Fruit fly (Drosophila melanogaster) whole organism, embryonic: ENCODE results near the gene CG17154.

ENCODE experiments used
- B-H2 ChIP-seq: fragments of 200-800 bp; sonication (Bioruptor generic); optimal IDR thresholded peaks from 2 replicates; lab custom pipeline; 2018; ENCODE audit warnings: missing biosample characterization, mild to moderate bottlenecking, missing genetic modification characterization
- Blimp-1 ChIP-seq: fragments of 200-800 bp; sonication (Bioruptor generic); optimal IDR thresholded peaks from 3 replicates; lab custom pipeline; 2018; ENCODE audit warnings: missing biosample characterization, missing genetic modification characterization, mild to moderate bottlenecking, moderate library complexity, missing genetic modification reagents
- CG10267 ChIP-seq: fragments of 200-800 bp; sonication (Bioruptor generic); optimal IDR thresholded peaks from 2 replicates; lab custom pipeline; 2018; ENCODE audit warnings: missing biosample characterization, mild to moderate bottlenecking, missing genetic modification characterization, moderate library complexity
- CG10321 ChIP-seq: fragments of 200-800 bp; sonication (Bioruptor generic); IDR thresholded peaks from 2 replicates; pipeline ENCODE4 v1.3.6; 2022; ENCODE audit warnings: missing biosample characterization, missing genetic modification characterization
- CG10979 ChIP-seq: fragments of 200-800 bp; sonication (Bioruptor generic); optimal IDR thresholded peaks from 2 replicates; lab custom pipeline; 2018; ENCODE audit warnings: missing biosample characterization, mild to moderate bottlenecking, missing genetic modification characterization, moderate library complexity
- CG11504 ChIP-seq: fragments of 200-800 bp; sonication (Bioruptor generic); optimal IDR thresholded peaks from 3 replicates; lab custom pipeline; 2019; ENCODE audit warnings: missing biosample characterization, mild to moderate bottlenecking, missing genetic modification characterization, moderate library complexity
- CG14710 ChIP-seq: fragments of 200-800 bp; sonication (Bioruptor generic); optimal IDR thresholded peaks from 3 replicates; lab custom pipeline; 2019; ENCODE audit warnings: missing biosample characterization, mild to moderate bottlenecking, missing genetic modification characterization, moderate library complexity
- CG15011 ChIP-seq: fragments of 200-800 bp; sonication (Bioruptor generic); optimal IDR thresholded peaks from 3 replicates; lab custom pipeline; 2018; ENCODE audit warnings: missing biosample characterization, mild to moderate bottlenecking, missing genetic modification characterization
- CG15479 ChIP-seq: fragments of 200-800 bp; sonication (Bioruptor generic); optimal IDR thresholded peaks from 3 replicates; lab custom pipeline; 2019; ENCODE audit warnings: missing biosample characterization, mild to moderate bottlenecking, missing genetic modification characterization, moderate library complexity
- CG15696 ChIP-seq: fragments of 200-800 bp; sonication (Bioruptor generic); optimal IDR thresholded peaks from 2 replicates; lab custom pipeline; 2019; ENCODE audit warnings: missing biosample characterization, mild to moderate bottlenecking, missing genetic modification characterization, moderate library complexity
- CG16779 ChIP-seq: fragments of 200-800 bp; sonication (Bioruptor generic); IDR thresholded peaks from 2 replicates; pipeline ENCODE4 v1.3.6; 2022; ENCODE audit warnings: missing biosample characterization, missing genetic modification characterization
- CG16813 ChIP-seq: fragments of 200-800 bp; sonication (Bioruptor generic); IDR thresholded peaks from 3 replicates; pipeline ENCODE4 v1.3.6; 2022; ENCODE audit warnings: missing biosample characterization, missing genetic modification characterization; ENCODE audit not compliant: partially characterized antibody
- CG17361 ChIP-seq: fragments of 200-800 bp; sonication (Bioruptor generic); IDR thresholded peaks from 3 replicates; pipeline ENCODE4 v1.3.6; 2022; ENCODE audit warnings: missing biosample characterization, missing genetic modification characterization
- CG18476 ChIP-seq: fragments of 200-800 bp; sonication (Bioruptor generic); optimal IDR thresholded peaks from 2 replicates; lab custom pipeline; 2016; ENCODE audit warnings: missing biosample characterization, mild to moderate bottlenecking, missing genetic modification characterization
- CG2199 ChIP-seq: fragments of 200-800 bp; sonication (Bioruptor generic); IDR thresholded peaks from 3 replicates; pipeline ENCODE4 v1.3.6; 2022; ENCODE audit warnings: missing biosample characterization, missing genetic modification characterization
- CG2712 ChIP-seq: fragments of 200-800 bp; optimal IDR thresholded peaks from 3 replicates; lab custom pipeline; 2019; ENCODE audit warnings: missing biosample characterization, mild to moderate bottlenecking, missing genetic modification characterization, moderate library complexity
- CG31441 ChIP-seq: fragments of 200-800 bp; sonication (Bioruptor generic); IDR thresholded peaks from 2 replicates; pipeline ENCODE4 v1.3.6; 2022; ENCODE audit warnings: missing biosample characterization, missing genetic modification characterization
- CG5953 ChIP-seq: fragments of 200-800 bp; sonication (Bioruptor generic); IDR thresholded peaks from 2 replicates; pipeline ENCODE4 v1.3.6; 2022; ENCODE audit warnings: missing biosample characterization, missing genetic modification characterization
- CG8388 ChIP-seq: fragments of 200-800 bp; sonication (Bioruptor generic); optimal IDR thresholded peaks from 2 replicates; lab custom pipeline; 2019; ENCODE audit warnings: missing biosample characterization, mild to moderate bottlenecking, missing genetic modification characterization, moderate library complexity
- CG8924 ChIP-seq: fragments of 200-800 bp; optimal IDR thresholded peaks from 3 replicates; lab custom pipeline; 2019; ENCODE audit warnings: missing biosample characterization, mild to moderate bottlenecking, missing genetic modification characterization, moderate library complexity
- CG9727 ChIP-seq: fragments of 200-800 bp; sonication (Bioruptor generic); optimal IDR thresholded peaks from 3 replicates; lab custom pipeline; 2017; ENCODE audit warnings: missing biosample characterization, mild to moderate bottlenecking, missing genetic modification characterization
- Lpt ChIP-seq: fragments of >200 bp; optimal IDR thresholded peaks from 2 replicates; lab custom pipeline; 2018; ENCODE audit warnings: missing biosample characterization, missing genetic modification characterization
- Optix ChIP-seq: fragments of 200-800 bp; sonication (Bioruptor generic); IDR thresholded peaks from 3 replicates; pipeline ENCODE4 v1.3.6; 2022; ENCODE audit warnings: missing biosample characterization, missing genetic modification characterization
- Sox100B ChIP-seq: fragments of 200-800 bp; sonication (Bioruptor generic); optimal IDR thresholded peaks from 3 replicates; lab custom pipeline; 2018; ENCODE audit warnings: missing biosample characterization, mild to moderate bottlenecking, missing genetic modification characterization
- Spps ChIP-seq: fragments of 200-800 bp; sonication (Bioruptor generic); optimal IDR thresholded peaks from 2 replicates; lab custom pipeline; 2018; ENCODE audit warnings: missing biosample characterization, mild to moderate bottlenecking, missing genetic modification characterization
- Ssrp ChIP-seq: fragments of 200-800 bp; sonication (Bioruptor generic); optimal IDR thresholded peaks from 2 replicates; lab custom pipeline; 2018; ENCODE audit warnings: missing biosample characterization, mild to moderate bottlenecking, missing genetic modification characterization, moderate library complexity
- bsh ChIP-seq, 2 experiments: fragments of 200-800 bp; sonication (Bioruptor generic); optimal IDR thresholded peaks; 2 replicates each; lab custom pipeline; 2017 to 2018; ENCODE audit warnings: mild to moderate bottlenecking in 2 of 2, missing biosample characterization in 2 of 2, missing genetic modification characterization in 2 of 2, moderate library complexity in 1 of 2
- dimm ChIP-seq: fragments of 200-800 bp; sonication (Bioruptor generic); IDR thresholded peaks from 2 replicates; pipeline ENCODE4 v1.3.6; 2022; ENCODE audit warnings: missing biosample characterization, missing genetic modification characterization
- dmrt11E ChIP-seq: fragments of 200-800 bp; sonication (Bioruptor generic); optimal IDR thresholded peaks from 3 replicates; lab custom pipeline; 2018; ENCODE audit warnings: missing biosample characterization, mild to moderate bottlenecking, missing genetic modification characterization, moderate library complexity
- dmrt99B ChIP-seq: fragments of 200-800 bp; sonication (Bioruptor generic); optimal IDR thresholded peaks from 2 replicates; lab custom pipeline; 2018; ENCODE audit warnings: missing biosample characterization, mild to moderate bottlenecking, missing genetic modification characterization, moderate library complexity
- fd96Cb ChIP-seq: fragments of 200-800 bp; sonication (Bioruptor generic); optimal IDR thresholded peaks from 2 replicates; lab custom pipeline; 2018; ENCODE audit warnings: missing biosample characterization, mild to moderate bottlenecking, missing genetic modification characterization, moderate library complexity
- gem ChIP-seq: fragments of 200-800 bp; sonication (Bioruptor generic); optimal IDR thresholded peaks from 2 replicates; lab custom pipeline; 2019; ENCODE audit warnings: missing biosample characterization, mild to moderate bottlenecking, missing genetic modification characterization, moderate library complexity
- grau ChIP-seq: fragments of 200-800 bp; optimal IDR thresholded peaks from 3 replicates; lab custom pipeline; 2019; ENCODE audit warnings: missing biosample characterization, mild to moderate bottlenecking, missing genetic modification characterization, moderate library complexity
- insv ChIP-seq, 2 experiments: fragments of 200-800 bp; sonication (Bioruptor generic); optimal IDR thresholded peaks; 3 replicates each; lab custom pipeline; 2016 to 2018; ENCODE audit warnings: missing biosample characterization in 2 of 2, missing genetic modification characterization in 2 of 2
- kah ChIP-seq: fragments of 200-800 bp; sonication (Bioruptor generic); optimal IDR thresholded peaks from 2 replicates; lab custom pipeline; 2018; ENCODE audit warnings: missing biosample characterization, mild to moderate bottlenecking, missing genetic modification characterization
- lola ChIP-seq, 3 experiments: fragments of >200 bp in 2 of 3; fragments of 200-800 bp in 1 of 3; sonication (Bioruptor generic) in 1 of 3; optimal IDR thresholded peaks; 2 replicates each; lab custom pipeline; 2017 to 2019; ENCODE audit warnings: missing biosample characterization in 3 of 3, missing genetic modification characterization in 3 of 3, mild to moderate bottlenecking in 1 of 3, moderate library complexity in 1 of 3
- lov ChIP-seq, 2 experiments: fragments of 200-800 bp in 1 of 2; fragments of >200 bp in 1 of 2; sonication (Bioruptor generic) in 1 of 2; IDR thresholded peaks in 1 of 2; optimal IDR thresholded peaks in 1 of 2; 2 replicates in 1 of 2; 3 replicates in 1 of 2; pipeline versions ENCODE4 v1.3.6 to Lab custom; 2017 to 2022; ENCODE audit warnings: missing biosample characterization in 1 of 2, missing genetic modification characterization in 1 of 2
- nom ChIP-seq: fragments of 200-800 bp; sonication (Bioruptor generic); optimal IDR thresholded peaks from 2 replicates; lab custom pipeline; 2017; ENCODE audit warnings: missing biosample characterization, missing genetic modification characterization, mild to moderate bottlenecking, moderate library complexity, missing genetic modification reagents
- phol ChIP-seq: fragments of 200-800 bp; sonication (Bioruptor generic); optimal IDR thresholded peaks from 3 replicates; lab custom pipeline; 2018; ENCODE audit warnings: missing biosample characterization, mild to moderate bottlenecking, missing genetic modification characterization, moderate library complexity
- sens ChIP-seq: fragments of 200-800 bp; sonication (Bioruptor generic); peaks from one replicate; lab custom pipeline; 2016; ENCODE audit warnings: missing biosample characterization, missing genetic modification characterization
- sqz ChIP-seq: fragments of 200-800 bp; sonication (Bioruptor generic); optimal IDR thresholded peaks from 3 replicates; lab custom pipeline; 2018; ENCODE audit warnings: missing biosample characterization, mild to moderate bottlenecking, missing genetic modification characterization
- tio ChIP-seq: fragments of 200-800 bp; sonication (Bioruptor generic); optimal IDR thresholded peaks from 2 replicates; lab custom pipeline; 2017; ENCODE audit warnings: missing biosample characterization, missing genetic modification characterization, inconsistent platforms
- ttk ChIP-seq: fragments of 200-800 bp; sonication (Bioruptor generic); IDR thresholded peaks from 2 replicates; pipeline ENCODE4 v2.1.2; 2022; ENCODE audit warnings: missing biosample characterization, missing genetic modification characterization
- twi ChIP-seq: fragments of 200-800 bp; optimal IDR thresholded peaks from 2 replicates; lab custom pipeline; 2019; ENCODE audit warnings: missing biosample characterization, mild to moderate bottlenecking, missing genetic modification characterization, moderate library complexity
- zf30C ChIP-seq: fragments of 200-800 bp; sonication (Bioruptor generic); optimal IDR thresholded peaks from 3 replicates; lab custom pipeline; 2018; ENCODE audit warnings: missing biosample characterization, mild to moderate bottlenecking, missing genetic modification characterization

Gene CG17154

dm6 chr3L:12099329-12100031 lies 11.1 kb downstream of the CG17154 start:
- peak; percentile 19; the same call in 1 of the 2 replicates for TF ChIP-seq CG16779 (GFP tag; lab: Robert Waterston, UW)
- TF ChIP-seq Optix (GFP tag; lab: Robert Waterston, UW): no peak
- no peak for TF ChIP-seq lov (optimal IDR thresholded peaks at IDR 0.05; lab: Kevin White, UChicago)
- 0 out of 3 replicates have a peak, but pooled peaks have one; percentile 50 for TF ChIP-seq lov (GFP tag; IDR thresholded peaks at IDR 0.05; lab: Robert Waterston, UW)
- peak; percentile 79; the same call in 2 of the 3 replicates for TF ChIP-seq CG2199
- TF ChIP-seq sens (GFP tag; lab: Kevin White, UChicago): peak; percentile 58
- no peak for TF ChIP-seq dimm
- TF ChIP-seq CG14710 (tag; lab: Kevin White, UChicago): no peak
- peak; percentile 49 for TF ChIP-seq nom
- TF ChIP-seq twi (tag; lab: Kevin White, UChicago): peak; percentile 99

- TF ChIP-seq B-H2 (no peak), CG15696 (tag; lab: Kevin White, UChicago) (peak; percentile 41), CG8924 (peak; percentile 50), Blimp-1 (GFP tag; lab: Kevin White, UChicago) (peak; percentile 26), Spps (tag; lab: Kevin White, UChicago) (no peak), CG15011 (no peak), dmrt11E (tag; lab: Kevin White, UChicago) (peak; percentile 77), insv (GFP tag; optimal IDR thresholded peaks at IDR 0.05; lab: Kevin White, UChicago) (peak in 1 of 2 experiments; percentile 29), CG16813 (GFP tag; lab: Robert Waterston, UW) (no peak), zf30C (GFP tag; lab: Kevin White, UChicago) (peak; percentile 54), Lpt (no peak), gem (tag; lab: Kevin White, UChicago) (peak; percentile 68), dmrt99B (tag; lab: Kevin White, UChicago) (peak; percentile 43), CG15479 (GFP tag; lab: Kevin White, UChicago) (peak; percentile 38), grau (tag; lab: Kevin White, UChicago) (peak; percentile 45), twi (tag; lab: Kevin White, UChicago) (peak; percentile 75), bsh (GFP tag; optimal IDR thresholded peaks at IDR 0.05; lab: Kevin White, UChicago) (peak; percentile 31 to 53), CG8388 (peak; percentile 21), CG17361 (peak; percentile 65; the same call in 2 of the 3 replicates), fd96Cb (peak; percentile 8), CG10979 (tag; lab: Kevin White, UChicago) (peak; percentile 59), Ssrp (peak; percentile 24), CG10321 (no peak), nom (peak; percentile 16), phol (tag; lab: Kevin White, UChicago) (peak; percentile 63), CG11504 (peak; percentile 54), ttk (GFP tag; lab: Robert Waterston, UW) (no peak), CG18476 (GFP tag; lab: Kevin White, UChicago) (no peak), CG2712 (tag; lab: Kevin White, UChicago) (peak; percentile 76), Sox100B (GFP tag; lab: Kevin White, UChicago) (peak; percentile 50), tio (GFP tag; lab: Kevin White, UChicago) (peak; percentile 4), sqz (peak; percentile 37), CG10267 (tag; lab: Kevin White, UChicago) (peak; percentile 55), CG9727 (GFP tag; lab: Kevin White, UChicago) (peak; percentile 61), lola (GFP tag; optimal IDR thresholded peaks at IDR 0.05; lab: Kevin White, UChicago) (peak in 1 of 3 experiments; percentile 70), CG31441 (GFP tag; lab: Robert Waterston, UW) (peak; percentile 60), CG5953 (GFP tag; lab: Robert Waterston, UW) (no peak), kah (GFP tag; lab: Kevin White, UChicago) (no peak)
Measured at dm6 chr3L:12101924-12102383, 13.5 kb downstream of the CG17154 start.
